Worm (Caenorhabditis elegans) whole organism, L1 larva: ENCODE data around the gene col-42.
A peak's percentile ranks its signal among the peaks of the same experiment; 100 is the strongest.

Experiments used
- C04F5.9 ChIP-seq: sonication (generic microtip); optimal IDR thresholded peaks from 2 replicates; lab custom pipeline; 2016; ENCODE audit warnings: missing genetic modification characterization, missing compliant biosample characterization
- C16A3.4 ChIP-seq: fragments of 150-350 bp; optimal IDR thresholded peaks from 2 replicates; lab custom pipeline; 2014; ENCODE audit warnings: missing biosample characterization, missing genetic modification characterization
- F16B12.6 ChIP-seq: fragments of 150-350 bp; optimal IDR thresholded peaks from 2 replicates; lab custom pipeline; 2014; ENCODE audit warnings: missing biosample characterization, missing genetic modification characterization
- alr-1 ChIP-seq: fragments of 200-800 bp; sonication (Bioruptor generic); optimal IDR thresholded peaks from 2 replicates; lab custom pipeline; 2018; ENCODE audit warnings: borderline replicate concordance, mild to moderate bottlenecking, missing genetic modification characterization, missing compliant biosample characterization
- aly-2 ChIP-seq: fragments of 150-350 bp; optimal IDR thresholded peaks from 2 replicates; lab custom pipeline; 2014; ENCODE audit warnings: missing biosample characterization, missing genetic modification characterization
- ama-1 ChIP-seq: fragments of 150-350 bp; optimal IDR thresholded peaks from 2 replicates; lab custom pipeline; 2014
- blmp-1 ChIP-seq: fragments of 150-350 bp; optimal IDR thresholded peaks from 2 replicates; lab custom pipeline; 2014; ENCODE audit warnings: missing biosample characterization, missing genetic modification characterization
- ceh-8 ChIP-seq: fragments of 200-800 bp; sonication (Bioruptor generic); optimal IDR thresholded peaks from 2 replicates; lab custom pipeline; 2018; ENCODE audit warnings: mild to moderate bottlenecking, missing genetic modification characterization, moderate library complexity, missing compliant biosample characterization
- ceh-88 ChIP-seq: fragments of 200-800 bp; sonication (Bioruptor generic); IDR thresholded peaks from 2 replicates; pipeline ENCODE4 v1.3.6; 2022; ENCODE audit warnings: missing genetic modification characterization, missing compliant biosample characterization
- dsc-1 ChIP-seq: sonication (generic microtip); optimal IDR thresholded peaks from 2 replicates; lab custom pipeline; 2016; ENCODE audit warnings: mild to moderate bottlenecking, missing genetic modification characterization, missing compliant biosample characterization
- efl-1 ChIP-seq, 4 experiments: fragments of 150-350 bp; optimal IDR thresholded peaks in 3 of 4; peaks in 1 of 4; 1 replicate in 1 of 4; 2 replicates in 3 of 4; lab custom pipeline; 2014; ENCODE audit warnings: missing biosample characterization in 2 of 4, missing genetic modification characterization in 2 of 4, missing genetic modification reagents in 2 of 4
- egl-13 ChIP-seq: sonication (generic microtip); optimal IDR thresholded peaks from 2 replicates; lab custom pipeline; 2016; ENCODE audit warnings: missing genotype, missing genetic modification reagents, missing genetic modification characterization, missing compliant biosample characterization
- egl-27 ChIP-seq, 2 experiments: fragments of 150-350 bp in 1 of 2; sonication (generic microtip); optimal IDR thresholded peaks; 3 replicates each; lab custom pipeline; 2017 to 2018; ENCODE audit warnings: missing biosample characterization in 2 of 2, missing genetic modification characterization in 2 of 2, missing genetic modification reagents in 2 of 2
- elt-2 ChIP-seq: sonication (generic microtip); optimal IDR thresholded peaks from 2 replicates; lab custom pipeline; 2016; ENCODE audit warnings: missing genetic modification characterization, mild to moderate bottlenecking, inconsistent platforms, missing compliant biosample characterization, missing genetic modification reagents
- elt-3 ChIP-seq, 6 experiments: fragments of 150-350 bp in 1 of 6; sonication (generic microtip); optimal IDR thresholded peaks; 2 replicates each; lab custom pipeline; 2017 to 2018; ENCODE audit warnings: missing biosample characterization in 6 of 6, missing genetic modification characterization in 6 of 6, inconsistent platforms in 1 of 6
- fkh-10 ChIP-seq: sonication (generic microtip); optimal IDR thresholded peaks from 2 replicates; lab custom pipeline; 2017; ENCODE audit warnings: missing biosample characterization, missing genetic modification reagents, missing genetic modification characterization
- fkh-8 ChIP-seq: sonication (generic microtip); optimal IDR thresholded peaks from 2 replicates; lab custom pipeline; 2016; ENCODE audit warnings: mild to moderate bottlenecking, missing genetic modification characterization, missing compliant biosample characterization
- fos-1 ChIP-seq: fragments of 150-350 bp; optimal IDR thresholded peaks from 2 replicates; lab custom pipeline; 2014; ENCODE audit warnings: missing biosample characterization, missing genetic modification characterization
- hlh-4 ChIP-seq: sonication (generic microtip); optimal IDR thresholded peaks from 2 replicates; lab custom pipeline; 2016; ENCODE audit warnings: mild to moderate bottlenecking, missing genetic modification characterization, missing compliant biosample characterization
- hpl-2 ChIP-seq: fragments of 150-350 bp; optimal IDR thresholded peaks from 2 replicates; lab custom pipeline; 2014; ENCODE audit warnings: missing biosample characterization, missing genetic modification reagents, missing genetic modification characterization
- irx-1 ChIP-seq: sonication (generic microtip); optimal IDR thresholded peaks from 2 replicates; lab custom pipeline; 2016; ENCODE audit warnings: missing genetic modification characterization, missing compliant biosample characterization
- isw-1 ChIP-seq: fragments of 200-800 bp; sonication (Bioruptor generic); IDR thresholded peaks from 2 replicates; pipeline ENCODE4 v1.3.6; 2022; ENCODE audit warnings: missing genetic modification characterization, missing compliant biosample characterization
- jun-1 ChIP-seq: fragments of 150-350 bp; optimal IDR thresholded peaks from 2 replicates; lab custom pipeline; 2014; ENCODE audit warnings: missing biosample characterization, missing genetic modification reagents, missing genetic modification characterization
- lin-13 ChIP-seq: fragments of 150-350 bp; optimal IDR thresholded peaks from 2 replicates; lab custom pipeline; 2014; ENCODE audit warnings: missing biosample characterization, missing genetic modification reagents, missing genetic modification characterization
- lin-35 ChIP-seq, 2 experiments: fragments of 150-350 bp; optimal IDR thresholded peaks; 2 replicates each; lab custom pipeline; 2014; ENCODE audit warnings: missing biosample characterization in 2 of 2, missing genetic modification characterization in 2 of 2, missing genetic modification reagents in 2 of 2
- lin-39 ChIP-seq: fragments of 150-350 bp; optimal IDR thresholded peaks from 2 replicates; lab custom pipeline; 2014; ENCODE audit warnings: missing biosample characterization, missing genetic modification reagents, missing genetic modification characterization
- lir-3 ChIP-seq: sonication (generic microtip); optimal IDR thresholded peaks from 2 replicates; lab custom pipeline; 2016; ENCODE audit warnings: mild to moderate bottlenecking, missing genetic modification characterization, moderate library complexity, missing compliant biosample characterization; ENCODE audit not compliant: poor library complexity
- lsy-2 ChIP-seq, 2 experiments: fragments of 150-350 bp; optimal IDR thresholded peaks; 2 replicates each; lab custom pipeline; 2014; ENCODE audit warnings: missing biosample characterization in 2 of 2, missing genetic modification characterization in 2 of 2
- mdl-1 ChIP-seq, 2 experiments: fragments of 150-350 bp; optimal IDR thresholded peaks; 2 replicates each; lab custom pipeline; 2014 to 2017; ENCODE audit warnings: missing biosample characterization in 2 of 2, missing genetic modification characterization in 2 of 2, inconsistent platforms in 1 of 2
- nhr-11 ChIP-seq: fragments of 150-350 bp; optimal IDR thresholded peaks from 2 replicates; lab custom pipeline; 2014; ENCODE audit warnings: missing biosample characterization, missing genetic modification characterization
- nhr-19 ChIP-seq: fragments of 200-800 bp; sonication (Bioruptor generic); conservative IDR thresholded peaks from 2 replicates; pipeline ENCODE4 v1.3.6; 2022; ENCODE audit warnings: missing genetic modification characterization, missing compliant biosample characterization
- nhr-47 ChIP-seq: sonication (generic microtip); optimal IDR thresholded peaks from 2 replicates; lab custom pipeline; 2016; ENCODE audit warnings: mild to moderate bottlenecking, missing genetic modification characterization, moderate library complexity, missing compliant biosample characterization
- nhr-71 ChIP-seq: sonication (generic microtip); optimal IDR thresholded peaks from 2 replicates; lab custom pipeline; 2016; ENCODE audit warnings: mild to moderate bottlenecking, missing genetic modification characterization, moderate library complexity, missing compliant biosample characterization
- nhr-76 ChIP-seq: sonication (generic microtip); optimal IDR thresholded peaks from 2 replicates; lab custom pipeline; 2017; ENCODE audit warnings: missing biosample characterization, missing genetic modification characterization
- nhr-84 ChIP-seq: sonication (generic microtip); optimal IDR thresholded peaks from 2 replicates; lab custom pipeline; 2017; ENCODE audit warnings: missing biosample characterization, missing genetic modification characterization
- nhr-85 ChIP-seq: sonication (generic microtip); peaks from one replicate; lab custom pipeline; 2016; ENCODE audit warnings: missing genetic modification characterization, inconsistent platforms, missing compliant biosample characterization
- nhr-90 ChIP-seq: sonication (generic microtip); optimal IDR thresholded peaks from 2 replicates; lab custom pipeline; 2016; ENCODE audit warnings: mild to moderate bottlenecking, missing genetic modification characterization, missing compliant biosample characterization; ENCODE audit not compliant: poor library complexity
- pax-3 ChIP-seq: fragments of 200-800 bp; sonication (Bioruptor generic); optimal IDR thresholded peaks from 2 replicates; lab custom pipeline; 2018; ENCODE audit warnings: mild to moderate bottlenecking, missing genetic modification characterization, moderate library complexity, missing compliant biosample characterization
- pqm-1 ChIP-seq: sonication (generic microtip); optimal IDR thresholded peaks from 3 replicates; lab custom pipeline; 2017; ENCODE audit warnings: missing biosample characterization, missing genetic modification characterization
- rnt-1 ChIP-seq: sonication (generic microtip); optimal IDR thresholded peaks from 2 replicates; lab custom pipeline; 2016; ENCODE audit warnings: mild to moderate bottlenecking, missing genetic modification characterization, moderate library complexity, missing compliant biosample characterization
- skn-1 ChIP-seq: fragments of 150-350 bp; optimal IDR thresholded peaks from 2 replicates; lab custom pipeline; 2014; ENCODE audit warnings: missing biosample characterization, missing genetic modification characterization
- sox-4 ChIP-seq: sonication (generic microtip); optimal IDR thresholded peaks from 2 replicates; lab custom pipeline; 2016; ENCODE audit warnings: missing genetic modification characterization, missing compliant biosample characterization
- tbx-2 ChIP-seq: sonication (generic microtip); optimal IDR thresholded peaks from 2 replicates; lab custom pipeline; 2016; ENCODE audit warnings: missing genetic modification characterization, missing compliant biosample characterization
- unc-130 ChIP-seq: fragments of 150-350 bp; optimal IDR thresholded peaks from 2 replicates; lab custom pipeline; 2017; ENCODE audit warnings: missing biosample characterization, missing genetic modification characterization, inconsistent platforms
- unc-30 ChIP-seq: sonication (generic microtip); optimal IDR thresholded peaks from 2 replicates; lab custom pipeline; 2017; ENCODE audit warnings: missing biosample characterization, missing genetic modification characterization
- unc-62 ChIP-seq: fragments of 150-350 bp; optimal IDR thresholded peaks from 2 replicates; lab custom pipeline; 2014; ENCODE audit warnings: missing biosample characterization, missing genetic modification reagents, missing genetic modification characterization
- vab-15 ChIP-seq: sonication (generic microtip); optimal IDR thresholded peaks from 2 replicates; lab custom pipeline; 2017; ENCODE audit warnings: missing genotype, mild to moderate bottlenecking, missing genetic modification characterization, missing compliant biosample characterization
- xbp-1 ChIP-seq: sonication (generic microtip); optimal IDR thresholded peaks from 2 replicates; lab custom pipeline; 2016; ENCODE audit warnings: missing genetic modification characterization, missing compliant biosample characterization
- zag-1 ChIP-seq: fragments of 150-350 bp; optimal IDR thresholded peaks from 2 replicates; lab custom pipeline; 2014; ENCODE audit warnings: missing biosample characterization, missing genetic modification characterization
- zip-4 ChIP-seq: fragments of 200-800 bp; sonication (Bioruptor generic); optimal IDR thresholded peaks from 2 replicates; lab custom pipeline; 2018; ENCODE audit warnings: mild to moderate bottlenecking, missing genetic modification characterization, moderate library complexity, missing compliant biosample characterization
- ztf-11 ChIP-seq, 2 experiments: sonication (generic microtip); optimal IDR thresholded peaks; 2 replicates each; lab custom pipeline; 2016 to 2017; ENCODE audit warnings: missing genetic modification characterization in 2 of 2, missing biosample characterization in 1 of 2, missing compliant biosample characterization in 1 of 2
- ztf-4 ChIP-seq: fragments of 150-350 bp; optimal IDR thresholded peaks from 2 replicates; lab custom pipeline; 2014; ENCODE audit warnings: missing biosample characterization, missing genetic modification characterization

col-42 gene

DNA sequence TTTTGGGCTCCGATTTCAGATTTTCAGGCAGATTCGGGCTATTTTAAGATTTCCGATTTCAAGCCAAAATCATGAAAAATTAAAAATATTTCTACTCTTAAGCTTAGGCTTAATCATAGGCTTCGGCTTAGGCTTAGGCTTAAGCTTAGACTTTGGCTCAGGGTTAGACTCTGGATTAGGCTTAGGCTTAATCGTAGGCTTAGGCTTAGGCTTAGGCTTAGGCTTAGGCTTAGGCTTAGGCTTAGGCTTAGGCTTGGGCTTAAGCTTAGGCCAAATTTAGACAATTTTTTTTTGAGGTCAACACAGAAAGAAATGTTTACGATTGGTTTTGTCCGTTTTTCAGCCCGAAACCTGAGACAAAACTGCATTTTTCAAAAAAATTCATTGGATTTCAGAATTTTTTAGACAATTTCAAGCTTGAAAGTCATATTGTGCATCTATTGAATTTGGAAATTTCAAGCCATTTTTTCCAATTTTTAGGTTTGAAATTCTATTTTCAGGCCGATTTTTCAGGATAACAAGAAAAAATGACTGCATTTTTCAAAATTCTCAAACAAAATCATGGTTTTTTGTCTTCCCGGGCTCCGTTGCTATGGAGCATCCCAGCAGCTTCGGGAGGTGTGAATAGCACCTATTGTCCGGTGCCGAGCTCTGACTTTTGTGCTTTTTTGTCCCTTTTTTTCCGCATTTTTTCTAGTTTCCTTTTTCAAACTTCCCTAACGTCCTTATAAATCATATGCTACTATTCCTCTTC, 1.5 kb downstream of the col-42 start, which contains the start of gene egas-1:
Gene egas-1 (plus strand): TSS at position 704 of the 754 bp plus-strand sequence.
- TF ChIP-seq efl-1 (optimal IDR thresholded peaks at IDR 0.05; lab: Kevin White, UChicago) (peak; percentile 1 to 18), efl-1 (GFP tag; optimal IDR thresholded peaks at IDR 0.05 in 1 of 2; lab: Kevin White, UChicago) (peak in 1 of 2 experiments; percentile 86), dsc-1 (tag; lab: Kevin White, UChicago) (no peak), C04F5.9 (tag; lab: Kevin White, UChicago) (no peak), fkh-8 (tag; lab: Kevin White, UChicago) (no peak), nhr-84 (no peak), ama-1 (lab: Kevin White, UChicago) (peak; percentile 78), nhr-47 (tag; lab: Kevin White, UChicago) (no peak), C16A3.4 (tag; lab: Kevin White, UChicago) (no peak), mdl-1 (tag; optimal IDR thresholded peaks at IDR 0.05; lab: Kevin White, UChicago) (no peak), fos-1 (peak; percentile 4), egl-13 (tag; lab: Kevin White, UChicago) (no peak), unc-30 (tag; lab: Kevin White, UChicago) (no peak), xbp-1 (tag; lab: Kevin White, UChicago) (no peak), hlh-4 (tag; lab: Kevin White, UChicago) (no peak), lin-39 (no peak), lin-35 (GFP tag; optimal IDR thresholded peaks at IDR 0.05; lab: Kevin White, UChicago) (no peak), aly-2 (tag; lab: Kevin White, UChicago) (peak; percentile 82), ztf-4 (no peak), nhr-19 (GFP tag; lab: Robert Waterston, UW) (peak; percentile 78), lir-3 (no peak), nhr-90 (peak; percentile 58), fkh-10 (no peak), nhr-85 (peak; percentile 84), alr-1 (no peak), blmp-1 (tag; lab: Kevin White, UChicago) (peak; percentile 2), elt-2 (tag; lab: Kevin White, UChicago) (no peak), rnt-1 (no peak), unc-62 (GFP tag; lab: Kevin White, UChicago) (no peak), isw-1 (no peak), ceh-8 (GFP tag; lab: Kevin White, UChicago) (no peak), hpl-2 (GFP tag; lab: Kevin White, UChicago) (no peak), lsy-2 (tag; optimal IDR thresholded peaks at IDR 0.05; lab: Kevin White, UChicago) (peak in 1 of 2 experiments; percentile 2), lin-13 (GFP tag; lab: Kevin White, UChicago) (no peak), zag-1 (tag; lab: Kevin White, UChicago) (no peak), zip-4 (no peak), pax-3 (tag; lab: Kevin White, UChicago) (no peak), egl-27 (tag; optimal IDR thresholded peaks at IDR 0.05; lab: Kevin White, UChicago) (no peak), unc-130 (tag; lab: Kevin White, UChicago) (no peak), sox-4 (tag; lab: Kevin White, UChicago) (no peak), skn-1 (no peak), nhr-11 (no peak), nhr-71 (tag; lab: Kevin White, UChicago) (no peak), nhr-76 (tag; lab: Kevin White, UChicago) (no peak), jun-1 (tag; lab: Kevin White, UChicago) (no peak), elt-3 (tag; optimal IDR thresholded peaks at IDR 0.05; lab: Kevin White, UChicago) (peak in 1 of 6 experiments; percentile 61), pqm-1 (tag; lab: Kevin White, UChicago) (no peak), tbx-2 (peak; percentile 12), ztf-11 (tag; optimal IDR thresholded peaks at IDR 0.05; lab: Kevin White, UChicago) (no peak), ceh-88 (GFP tag; lab: Robert Waterston, UW) (no peak), irx-1 (tag; lab: Kevin White, UChicago) (no peak), vab-15 (tag; lab: Kevin White, UChicago) (no peak), F16B12.6 (tag; lab: Kevin White, UChicago) (no peak)
